Worm (Caenorhabditis elegans) whole organism, L2 larva: Measurements from ENCODE around the gene ndx-3.

Experiments
- mdl-1 ChIP-seq, 2 experiments: fragments of 150-350 bp in 1 of 2; sonication (generic microtip) in 1 of 2; optimal IDR thresholded peaks; 2 replicates each; lab custom pipeline; 2017; ENCODE audit warnings: missing biosample characterization in 2 of 2, missing genetic modification characterization in 2 of 2
- nhr-10 ChIP-seq: sonication (generic microtip); optimal IDR thresholded peaks from 2 replicates; lab custom pipeline; 2017; ENCODE audit warnings: missing biosample characterization, missing genetic modification characterization
- nhr-25 ChIP-seq: fragments of 150-350 bp; sonication (generic microtip); optimal IDR thresholded peaks from 3 replicates; lab custom pipeline; 2014; ENCODE audit warnings: missing biosample characterization, missing genetic modification characterization
- snpc-4 ChIP-seq: fragments of 150-350 bp; optimal IDR thresholded peaks from 2 replicates; lab custom pipeline; 2014; ENCODE audit warnings: missing biosample characterization, missing genetic modification characterization

- TF ChIP-seq nhr-25 (tag; lab: Kevin White, UChicago): peak; percentile 20
- TF ChIP-seq snpc-4: peak; percentile 1
- TF ChIP-seq mdl-1 (tag; optimal IDR thresholded peaks at IDR 0.05; lab: Kevin White, UChicago): no peak
- TF ChIP-seq nhr-10: no peak
These were observed 40.3 kb downstream of the ndx-3 start, which contains the start of the genes eif-1 and vps-24 for ce11 chrII:4993530-4994192.
